Worm (Caenorhabditis elegans) whole organism, L2 larva: ENCODE measurements around the gene nhx-6.

Source experiments
- ZK546.5 ChIP-seq: sonication (generic microtip); optimal IDR thresholded peaks from 2 replicates; lab custom pipeline; 2017; ENCODE audit warnings: missing biosample characterization, missing genetic modification characterization
- blmp-1 ChIP-seq: sonication (generic microtip); optimal IDR thresholded peaks from 2 replicates; lab custom pipeline; 2017; ENCODE audit warnings: missing genetic modification characterization, mild to moderate bottlenecking, missing compliant biosample characterization, antibody characterized with exemption, moderate library complexity; ENCODE audit not compliant: insufficient read depth

The nhx-6 gene

ce11 chrII:1722394-1722793, 51.8 kb downstream of the nhx-6 start, which contains the start of the genes fbxb-5 and btb-8:
TSS of gene fbxb-5 (minus strand) at chrII:1722494.
TSS of gene btb-8 (plus strand) at chrII:1722770.
- TF ChIP-seq blmp-1 (tag; lab: Kevin White, UChicago) (no peak), ZK546.5 (tag; lab: Kevin White, UChicago) (no peak)
